Worm (Caenorhabditis elegans) whole organism, L2 larva: ENCODE data around the gene srd-50.

Experiments used
- C34F6.9 ChIP-seq: fragments of 150-350 bp; optimal IDR thresholded peaks from 2 replicates; lab custom pipeline; 2014; ENCODE audit warnings: missing biosample characterization, missing genetic modification characterization
- F13H6.1 ChIP-seq: sonication (generic microtip); optimal IDR thresholded peaks from 2 replicates; lab custom pipeline; 2016; ENCODE audit warnings: missing genetic modification characterization, missing compliant biosample characterization
- R02D3.7 ChIP-seq: fragments of 150-350 bp; optimal IDR thresholded peaks from 2 replicates; lab custom pipeline; 2014; ENCODE audit warnings: missing biosample characterization, missing genetic modification characterization
- ZK546.5 ChIP-seq: sonication (generic microtip); optimal IDR thresholded peaks from 2 replicates; lab custom pipeline; 2017; ENCODE audit warnings: missing biosample characterization, missing genetic modification characterization
- alr-1 ChIP-seq: fragments of 150-350 bp; optimal IDR thresholded peaks from 2 replicates; lab custom pipeline; 2014; ENCODE audit warnings: missing biosample characterization, missing genetic modification characterization
- aly-2 ChIP-seq: fragments of 150-350 bp; optimal IDR thresholded peaks from 2 replicates; lab custom pipeline; 2014; ENCODE audit warnings: missing biosample characterization, missing genetic modification characterization
- ama-1 ChIP-seq: fragments of 150-350 bp; optimal IDR thresholded peaks from 2 replicates; lab custom pipeline; 2018; ENCODE audit warnings: inconsistent platforms
- blmp-1 ChIP-seq: sonication (generic microtip); optimal IDR thresholded peaks from 2 replicates; lab custom pipeline; 2017; ENCODE audit warnings: missing genetic modification characterization, mild to moderate bottlenecking, missing compliant biosample characterization, antibody characterized with exemption, moderate library complexity; ENCODE audit not compliant: insufficient read depth
- ceh-16 ChIP-seq: fragments of 150-350 bp; optimal IDR thresholded peaks from 2 replicates; lab custom pipeline; 2014; ENCODE audit warnings: missing biosample characterization, missing genetic modification characterization
- ceh-82 ChIP-seq: fragments of 150-350 bp; optimal IDR thresholded peaks from 2 replicates; lab custom pipeline; 2014; ENCODE audit warnings: missing biosample characterization, missing genetic modification characterization
- crh-2 ChIP-seq: sonication (generic microtip); optimal IDR thresholded peaks from 2 replicates; lab custom pipeline; 2017; ENCODE audit warnings: missing biosample characterization, missing genetic modification characterization
- dmd-4 ChIP-seq: sonication (generic microtip); optimal IDR thresholded peaks from 2 replicates; lab custom pipeline; 2017; ENCODE audit warnings: missing biosample characterization, missing genetic modification characterization
- egl-27 ChIP-seq: sonication (generic microtip); optimal IDR thresholded peaks from 3 replicates; lab custom pipeline; 2017; ENCODE audit warnings: missing biosample characterization, missing genetic modification reagents, missing genetic modification characterization
- elt-1 ChIP-seq: fragments of 150-350 bp; optimal IDR thresholded peaks from 2 replicates; lab custom pipeline; 2014; ENCODE audit warnings: missing biosample characterization, missing genetic modification characterization
- elt-3 ChIP-seq: sonication (generic microtip); optimal IDR thresholded peaks from 2 replicates; lab custom pipeline; 2017; ENCODE audit warnings: missing biosample characterization, missing genetic modification characterization
- fos-1 ChIP-seq: fragments of 150-350 bp; optimal IDR thresholded peaks from 2 replicates; lab custom pipeline; 2014; ENCODE audit warnings: missing biosample characterization, missing genetic modification characterization
- lin-11 ChIP-seq: fragments of 150-350 bp; sonication (generic microtip); optimal IDR thresholded peaks from 2 replicates; lab custom pipeline; 2014; ENCODE audit warnings: missing biosample characterization, missing genetic modification characterization, inconsistent platforms, mixed read lengths
- lin-13 ChIP-seq: fragments of 150-350 bp; optimal IDR thresholded peaks from 2 replicates; lab custom pipeline; 2014; ENCODE audit warnings: missing biosample characterization, missing genetic modification reagents, missing genetic modification characterization
- lin-39 ChIP-seq: fragments of 150-350 bp; optimal IDR thresholded peaks from 2 replicates; lab custom pipeline; 2014; ENCODE audit warnings: missing biosample characterization, missing genetic modification reagents, missing genetic modification characterization
- lsy-2 ChIP-seq, 2 experiments: fragments of 150-350 bp in 1 of 2; sonication (generic microtip) in 1 of 2; optimal IDR thresholded peaks; 2 replicates each; lab custom pipeline; 2014 to 2017; ENCODE audit warnings: missing biosample characterization in 2 of 2, missing genetic modification characterization in 2 of 2
- mab-5 ChIP-seq: fragments of 150-350 bp; optimal IDR thresholded peaks from 2 replicates; lab custom pipeline; 2014; ENCODE audit warnings: missing biosample characterization, missing genetic modification characterization
- mbf-1 ChIP-seq: sonication (generic microtip); optimal IDR thresholded peaks from 2 replicates; lab custom pipeline; 2017; ENCODE audit warnings: missing biosample characterization, missing genetic modification characterization
- nhr-12 ChIP-seq: fragments of 150-350 bp; optimal IDR thresholded peaks from 2 replicates; lab custom pipeline; 2014; ENCODE audit warnings: missing biosample characterization, missing genetic modification characterization
- nhr-129 ChIP-seq: fragments of 150-350 bp; optimal IDR thresholded peaks from 2 replicates; lab custom pipeline; 2014; ENCODE audit warnings: missing biosample characterization, missing genetic modification characterization
- nhr-21 ChIP-seq: fragments of 150-350 bp; optimal IDR thresholded peaks from 2 replicates; lab custom pipeline; 2014; ENCODE audit warnings: missing biosample characterization, missing genetic modification characterization
- nhr-23 ChIP-seq: fragments of 150-350 bp; optimal IDR thresholded peaks from 2 replicates; lab custom pipeline; 2014; ENCODE audit warnings: missing biosample characterization, missing genetic modification reagents, missing genetic modification characterization
- nhr-237 ChIP-seq: fragments of 150-350 bp; optimal IDR thresholded peaks from 2 replicates; lab custom pipeline; 2014; ENCODE audit warnings: missing biosample characterization, missing genetic modification characterization
- nhr-25 ChIP-seq: fragments of 150-350 bp; sonication (generic microtip); optimal IDR thresholded peaks from 3 replicates; lab custom pipeline; 2014; ENCODE audit warnings: missing biosample characterization, missing genetic modification characterization
- nhr-6 ChIP-seq: fragments of 150-350 bp; optimal IDR thresholded peaks from 2 replicates; lab custom pipeline; 2014; ENCODE audit warnings: missing biosample characterization, missing genetic modification characterization
- nhr-77 ChIP-seq: fragments of 150-350 bp; optimal IDR thresholded peaks from 2 replicates; lab custom pipeline; 2014; ENCODE audit warnings: missing biosample characterization, missing genetic modification characterization
- peb-1 ChIP-seq: fragments of 150-350 bp; optimal IDR thresholded peaks from 2 replicates; lab custom pipeline; 2014; ENCODE audit warnings: missing biosample characterization, missing genetic modification characterization
- sem-4 ChIP-seq: fragments of 150-350 bp; optimal IDR thresholded peaks from 2 replicates; lab custom pipeline; 2014; ENCODE audit warnings: missing biosample characterization, missing genetic modification reagents, missing genetic modification characterization
- skn-1 ChIP-seq: sonication (generic microtip); optimal IDR thresholded peaks from 2 replicates; lab custom pipeline; 2017; ENCODE audit warnings: missing biosample characterization, missing genetic modification characterization
- sma-3 ChIP-seq: sonication (generic microtip); optimal IDR thresholded peaks from 2 replicates; lab custom pipeline; 2016; ENCODE audit warnings: missing genetic modification reagents, missing genetic modification characterization, missing compliant biosample characterization
- sma-9 ChIP-seq, 2 experiments: fragments of 150-350 bp in 1 of 2; sonication (generic microtip) in 1 of 2; optimal IDR thresholded peaks; 2 replicates each; lab custom pipeline; 2014 to 2016; ENCODE audit warnings: missing genetic modification characterization in 2 of 2, mild to moderate bottlenecking in 1 of 2, missing biosample characterization in 1 of 2, missing compliant biosample characterization in 1 of 2, missing genetic modification reagents in 1 of 2, moderate library complexity in 1 of 2
- snpc-4 ChIP-seq: fragments of 150-350 bp; optimal IDR thresholded peaks from 2 replicates; lab custom pipeline; 2014; ENCODE audit warnings: missing biosample characterization, missing genetic modification characterization
- unc-55 ChIP-seq: fragments of 150-350 bp; sonication (generic microtip); optimal IDR thresholded peaks from 3 replicates; lab custom pipeline; 2014; ENCODE audit warnings: missing biosample characterization, missing genetic modification reagents, missing genetic modification characterization
- unc-62 ChIP-seq: fragments of 150-350 bp; optimal IDR thresholded peaks from 2 replicates; lab custom pipeline; 2014; ENCODE audit warnings: missing biosample characterization, missing genetic modification reagents, missing genetic modification characterization
- zag-1 ChIP-seq: fragments of 150-350 bp; optimal IDR thresholded peaks from 2 replicates; lab custom pipeline; 2014; ENCODE audit warnings: missing biosample characterization, missing genetic modification characterization
- ztf-1 ChIP-seq: fragments of 200-800 bp; sonication (Bioruptor generic); conservative IDR thresholded peaks from 2 replicates; pipeline ENCODE4 v1.3.6; 2022; ENCODE audit warnings: missing genetic modification characterization, missing compliant biosample characterization
- ztf-4 ChIP-seq: fragments of 150-350 bp; optimal IDR thresholded peaks from 2 replicates; lab custom pipeline; 2014; ENCODE audit warnings: missing biosample characterization, missing genetic modification characterization

Gene srd-50

ce11 chrX:13526219-13527218 is 44.9 kb upstream of the srd-50 start:
- peak; percentile 32 for TF ChIP-seq sma-9 (GFP tag; optimal IDR thresholded peaks at IDR 0.05; lab: Kevin White, UChicago)
- TF ChIP-seq sma-9 (tag; optimal IDR thresholded peaks at IDR 0.05; lab: Kevin White, UChicago) = no peak
- TF ChIP-seq nhr-77 (tag; lab: Kevin White, UChicago) = no peak
- TF ChIP-seq ztf-4 (tag; lab: Kevin White, UChicago) = no peak
- no peak for TF ChIP-seq mab-5 (tag; lab: Kevin White, UChicago)
- no peak for TF ChIP-seq elt-3 (tag; lab: Kevin White, UChicago)
- TF ChIP-seq nhr-21 (tag; lab: Kevin White, UChicago) = no peak
- TF ChIP-seq C34F6.9 (tag; lab: Kevin White, UChicago) = no peak
- no peak for TF ChIP-seq lin-11
- peak in 1 of 2 experiments; percentile 8 for TF ChIP-seq lsy-2 (tag; optimal IDR thresholded peaks at IDR 0.05; lab: Kevin White, UChicago)
- no peak for TF ChIP-seq ama-1 (lab: Kevin White, UChicago)

- TF ChIP-seq nhr-6 = no peak
- TF ChIP-seq elt-1 (tag; lab: Kevin White, UChicago) = no peak
- no peak for TF ChIP-seq zag-1 (tag; lab: Kevin White, UChicago)
- TF ChIP-seq dmd-4 (tag; lab: Kevin White, UChicago) = no peak
- TF ChIP-seq ztf-1 = no peak
- TF ChIP-seq lsy-2 (tag; optimal IDR thresholded peaks at IDR 0.05; lab: Kevin White, UChicago) = no peak
- no peak for TF ChIP-seq peb-1
- no peak for TF ChIP-seq C34F6.9 (tag; lab: Kevin White, UChicago)
- no peak for TF ChIP-seq sma-3
Measured at ce11 chrX:13525094-13525493, 43.5 kb upstream of the srd-50 start.

DNA sequence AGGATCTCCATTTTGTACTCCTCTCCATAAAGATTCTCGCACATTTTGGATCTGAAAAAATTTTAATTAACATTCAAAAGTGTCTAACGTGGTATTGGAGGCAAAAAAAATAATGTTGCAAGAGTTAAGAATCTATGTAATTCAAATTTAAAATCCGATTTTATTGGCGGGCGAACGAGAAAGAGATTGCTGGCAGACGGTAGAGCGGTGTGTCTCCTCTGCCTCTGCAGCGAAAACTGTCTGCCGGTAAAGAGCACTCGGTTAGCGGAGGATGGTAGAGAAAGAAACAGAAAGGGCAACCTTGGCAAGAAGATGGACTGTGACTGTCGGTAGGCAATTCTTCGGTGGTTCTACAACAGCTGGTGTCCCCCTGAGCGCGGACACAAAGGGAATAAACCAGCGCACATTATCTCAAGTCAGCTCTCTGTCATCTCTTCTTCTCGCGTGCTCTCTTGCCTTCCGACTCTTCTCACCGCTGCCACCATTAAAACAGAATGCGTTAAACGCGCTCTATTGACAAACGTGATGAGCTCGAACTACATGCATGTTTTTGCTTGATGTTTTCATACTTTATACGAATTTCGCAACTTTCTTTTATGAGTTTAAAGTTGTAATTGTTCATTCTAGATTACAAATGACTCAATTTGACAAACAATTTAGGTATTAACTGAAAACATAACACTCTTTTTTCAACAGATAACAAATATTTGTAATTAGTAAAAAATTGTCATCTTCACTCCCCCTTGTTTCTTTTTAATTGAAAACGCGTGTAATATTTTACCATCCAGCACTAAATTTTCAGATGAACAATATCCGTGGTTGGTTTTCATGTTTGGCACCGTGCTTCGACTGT is 37.5 kb upstream of the srd-50 start, which contains the start of the genes cdk-4 and F18H3.1:
Gene cdk-4 (minus strand): TSS at position 51 of the 853 bp plus-strand sequence.
Gene F18H3.1 (plus strand): TSS at position 803 of the 853 bp plus-strand sequence.
- TF ChIP-seq sem-4 (peak; percentile 52), C34F6.9 (tag; lab: Kevin White, UChicago) (peak; percentile 81), R02D3.7 (no peak), F13H6.1 (peak; percentile 15), lin-39 (tag; lab: Kevin White, UChicago) (no peak), lin-13 (peak; percentile 12), ceh-16 (peak; percentile 29), snpc-4 (tag; lab: Kevin White, UChicago) (no peak), egl-27 (no peak), ZK546.5 (tag; lab: Kevin White, UChicago) (no peak), ceh-82 (no peak), zag-1 (tag; lab: Kevin White, UChicago) (peak; percentile 1), fos-1 (tag; lab: Kevin White, UChicago) (peak; percentile 20), nhr-25 (tag; lab: Kevin White, UChicago) (peak; percentile 23), unc-55 (GFP tag; lab: Kevin White, UChicago) (peak; percentile 94), ama-1 (lab: Kevin White, UChicago) (no peak), nhr-6 (no peak), nhr-129 (peak; percentile 77), mbf-1 (no peak), mab-5 (tag; lab: Kevin White, UChicago) (no peak), crh-2 (tag; lab: Kevin White, UChicago) (peak; percentile 56), lsy-2 (tag; optimal IDR thresholded peaks at IDR 0.05; lab: Kevin White, UChicago) (peak in 1 of 2 experiments; percentile 52)

DNA sequence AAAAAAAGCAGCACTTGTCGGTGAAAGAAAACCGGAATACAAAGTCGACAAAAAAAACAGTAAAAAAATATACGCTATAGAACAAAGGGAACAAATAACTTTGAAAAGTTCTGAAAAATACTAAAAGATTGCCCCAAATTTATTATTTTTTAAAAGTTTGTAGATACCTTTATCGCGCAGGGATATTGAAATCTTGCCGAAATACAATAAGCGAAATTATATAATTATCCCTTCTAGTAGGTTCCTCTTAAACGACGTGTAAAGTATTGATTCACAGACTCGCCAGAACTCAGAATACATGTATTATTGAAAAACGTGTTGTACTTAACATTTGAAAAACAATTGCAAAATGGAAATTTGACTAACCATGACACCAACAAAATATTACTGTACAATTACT is 32.8 kb upstream of the srd-50 start:
- TF ChIP-seq alr-1 (tag; lab: Kevin White, UChicago) (no peak), nhr-237 (tag; lab: Kevin White, UChicago) (peak; percentile 88), elt-1 (tag; lab: Kevin White, UChicago) (no peak), nhr-77 (tag; lab: Kevin White, UChicago) (peak; percentile 87), sem-4 (peak; percentile 94), R02D3.7 (peak; percentile 64), nhr-12 (tag; lab: Kevin White, UChicago) (peak; percentile 52), elt-3 (tag; lab: Kevin White, UChicago) (no peak), aly-2 (tag; lab: Kevin White, UChicago) (no peak), skn-1 (tag; lab: Kevin White, UChicago) (peak; percentile 88), nhr-23 (tag; lab: Kevin White, UChicago) (no peak), ceh-82 (peak; percentile 34), F13H6.1 (peak; percentile 88), dmd-4 (tag; lab: Kevin White, UChicago) (peak; percentile 78), lin-11 (no peak), lsy-2 (tag; optimal IDR thresholded peaks at IDR 0.05; lab: Kevin White, UChicago) (peak; percentile 85 to 89), sma-3 (peak; percentile 91), fos-1 (tag; lab: Kevin White, UChicago) (peak; percentile 82), blmp-1 (tag; lab: Kevin White, UChicago) (peak; percentile 33), nhr-25 (tag; lab: Kevin White, UChicago) (peak; percentile 89), crh-2 (tag; lab: Kevin White, UChicago) (peak; percentile 98), mab-5 (tag; lab: Kevin White, UChicago) (peak; percentile 86), unc-62 (GFP tag; lab: Kevin White, UChicago) (peak; percentile 10), zag-1 (tag; lab: Kevin White, UChicago) (peak; percentile 45), lin-39 (tag; lab: Kevin White, UChicago) (no peak)
